Worm (Caenorhabditis elegans): Measurements from ENCODE around the gene dcap-1.

- TF ChIP-seq ztf-29 (GFP tag; IDR thresholded peaks at IDR 0.05): no peak
- no peak for TF ChIP-seq tab-1 (GFP tag; IDR thresholded peaks at IDR 0.05)
Measured at ce11 chrIV:1053989-1054388, 605 bp downstream of the dcap-1 start.

All from whole organism, midembryonic.